Worm (Caenorhabditis elegans): ENCODE data around the gene phlp-2.

phlp-2 gene

DNA sequence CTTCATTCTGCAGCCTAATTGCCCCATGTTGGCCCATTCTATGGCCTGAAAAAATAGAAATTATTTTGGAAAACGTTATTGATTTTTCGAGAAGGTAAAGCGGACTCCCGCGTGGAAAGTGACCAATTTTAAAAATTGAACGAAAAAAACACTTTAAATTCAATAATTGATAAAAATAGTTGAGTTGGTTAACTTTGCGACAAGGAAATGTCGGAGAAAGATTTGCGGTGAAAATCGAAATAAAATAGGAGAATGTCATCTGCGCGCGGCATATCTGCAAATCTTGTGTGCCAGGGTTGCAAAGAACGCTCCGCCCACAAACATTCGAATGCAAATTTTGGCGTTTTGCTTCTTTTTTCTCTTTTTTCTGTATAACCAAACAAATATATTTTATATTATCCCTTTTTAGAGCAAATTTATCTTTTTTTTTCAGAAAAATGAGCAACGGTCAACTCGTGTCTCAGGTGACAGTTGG, 38.3 kb upstream of the phlp-2 start, which contains the start of the genes rnf-121 and C16C10.4:
Gene rnf-121 (minus strand): TSS at position 51 of the 475 bp plus-strand sequence.
Gene C16C10.4 (plus strand): TSS at position 434 of the 475 bp plus-strand sequence.
- TF ChIP-seq nhr-25 (tag; optimal IDR thresholded peaks at IDR 0.05) (peak; percentile 22), fkh-10 (GFP tag; optimal IDR thresholded peaks at IDR 0.05) (no peak), daf-12 (tag; optimal IDR thresholded peaks at IDR 0.05) (no peak), nhr-67 (tag; optimal IDR thresholded peaks at IDR 0.05) (peak; percentile 25), R02D3.7 (tag; optimal IDR thresholded peaks at IDR 0.05) (peak; percentile 29), skn-1 (tag; optimal IDR thresholded peaks at IDR 0.05) (peak; percentile 31), elt-2 (tag; optimal IDR thresholded peaks at IDR 0.05) (peak; percentile 22), hmg-11 (tag; optimal IDR thresholded peaks at IDR 0.05) (peak; percentile 87), nhr-237 (tag; optimal IDR thresholded peaks at IDR 0.05) (no peak), ceh-9 (tag; optimal IDR thresholded peaks at IDR 0.05) (no peak), elt-3 (tag; optimal IDR thresholded peaks at IDR 0.05) (no peak), nhr-12 (tag; optimal IDR thresholded peaks at IDR 0.05) (no peak), nhr-43 (tag; optimal IDR thresholded peaks at IDR 0.05; ENCODE audit: poor library complexity, severe bottlenecking) (peak; percentile 89), elt-1 (tag; optimal IDR thresholded peaks at IDR 0.05) (no peak), lin-15B (tag; optimal IDR thresholded peaks at IDR 0.05) (peak; percentile 33), unc-62 (GFP tag; optimal IDR thresholded peaks at IDR 0.05) (no peak), aly-2 (tag; optimal IDR thresholded peaks at IDR 0.05) (no peak), ama-1 (optimal IDR thresholded peaks at IDR 0.05) (no peak), ceh-82 (tag; optimal IDR thresholded peaks at IDR 0.05) (no peak), nhr-77 (tag; optimal IDR thresholded peaks at IDR 0.05) (no peak), ZK546.5 (tag; optimal IDR thresholded peaks at IDR 0.05) (no peak), nhr-23 (tag; optimal IDR thresholded peaks at IDR 0.05) (peak; percentile 55), sea-2 (GFP tag; optimal IDR thresholded peaks at IDR 0.05) (no peak), ztf-11 (tag; optimal IDR thresholded peaks at IDR 0.05) (no peak), pqm-1 (tag; optimal IDR thresholded peaks at IDR 0.05) (no peak), mml-1 (tag; optimal IDR thresholded peaks at IDR 0.05) (no peak), nhr-28 (tag; optimal IDR thresholded peaks at IDR 0.05) (no peak), ztf-4 (tag; optimal IDR thresholded peaks at IDR 0.05) (no peak), lsy-12 (tag; optimal IDR thresholded peaks at IDR 0.05) (peak; percentile 52), mdl-1 (tag; optimal IDR thresholded peaks at IDR 0.05) (no peak), eor-1 (tag; optimal IDR thresholded peaks at IDR 0.05) (no peak), ceh-16 (tag; optimal IDR thresholded peaks at IDR 0.05) (peak; percentile 3), tbx-2 (tag; optimal IDR thresholded peaks at IDR 0.05) (peak; percentile 17), nfya-1 (tag; optimal IDR thresholded peaks at IDR 0.05; ENCODE audit: insufficient read depth) (no peak), lin-39 (tag; optimal IDR thresholded peaks at IDR 0.05) (no peak), ceh-28 (tag; optimal IDR thresholded peaks at IDR 0.05) (peak; percentile 44), fkh-2 (tag; optimal IDR thresholded peaks at IDR 0.05) (no peak), unc-39 (tag; optimal IDR thresholded peaks at IDR 0.05) (no peak), zag-1 (tag; optimal IDR thresholded peaks at IDR 0.05) (no peak), nhr-11 (tag; optimal IDR thresholded peaks at IDR 0.05) (no peak), egl-5 (tag; optimal IDR thresholded peaks at IDR 0.05) (no peak), nhr-76 (tag; optimal IDR thresholded peaks at IDR 0.05) (no peak), egl-27 (tag; optimal IDR thresholded peaks at IDR 0.05) (no peak), snpc-4 (tag; optimal IDR thresholded peaks at IDR 0.05) (peak; percentile 64), jun-1 (tag; optimal IDR thresholded peaks at IDR 0.05) (no peak), pha-4 (tag; optimal IDR thresholded peaks at IDR 0.05) (peak; percentile 59), fos-1 (tag; optimal IDR thresholded peaks at IDR 0.05) (no peak)
